Fruit fly (Drosophila melanogaster) whole organism, pupa: ENCODE results near the gene snk.

Experiments
- CG10348 ChIP-seq: fragments of 200-800 bp; sonication (Bioruptor generic); IDR thresholded peaks from 2 replicates; pipeline ENCODE4 v1.3.6; 2022; ENCODE audit warnings: missing biosample characterization, missing genetic modification characterization
- CG12605 ChIP-seq: fragments of 200-800 bp; sonication (Bioruptor generic); IDR thresholded peaks from 2 replicates; pipeline ENCODE4 v1.3.6; 2022; ENCODE audit warnings: missing biosample characterization, missing genetic modification characterization
- CG13204 ChIP-seq: fragments of 200-800 bp; sonication (Bioruptor generic); optimal IDR thresholded peaks from 2 replicates; lab custom pipeline; 2018; ENCODE audit warnings: missing biosample characterization, mild to moderate bottlenecking, missing genetic modification characterization, moderate library complexity
- CG14655 ChIP-seq: fragments of 200-800 bp; sonication (Bioruptor generic); optimal IDR thresholded peaks from 3 replicates; lab custom pipeline; 2017; ENCODE audit warnings: mild to moderate bottlenecking, missing biosample characterization, missing genetic modification reagents, missing genetic modification characterization
- CG15710 ChIP-seq: fragments of 200-800 bp; sonication (Bioruptor generic); optimal IDR thresholded peaks from 2 replicates; lab custom pipeline; 2018; ENCODE audit warnings: missing biosample characterization, mild to moderate bottlenecking, missing genetic modification characterization, moderate library complexity
- CG17806 ChIP-seq: fragments of 200-800 bp; sonication (Bioruptor generic); optimal IDR thresholded peaks from 2 replicates; lab custom pipeline; 2018; ENCODE audit warnings: missing biosample characterization, mild to moderate bottlenecking, missing genetic modification characterization, moderate library complexity
- CG32121 ChIP-seq: fragments of 200-800 bp; sonication (Bioruptor generic); IDR thresholded peaks from 2 replicates; pipeline ENCODE4 v1.3.6; 2022; ENCODE audit warnings: missing biosample characterization, missing genetic modification characterization
- CG34367 ChIP-seq: fragments of 200-800 bp; sonication (Bioruptor generic); optimal IDR thresholded peaks from 2 replicates; lab custom pipeline; 2018; ENCODE audit warnings: missing biosample characterization, mild to moderate bottlenecking, missing genetic modification characterization
- CG4496 ChIP-seq: fragments of 200-800 bp; sonication (Bioruptor generic); IDR thresholded peaks from 3 replicates; pipeline ENCODE4 v1.3.6; 2022; ENCODE audit warnings: missing biosample characterization, missing genetic modification characterization
- CG8159 ChIP-seq: fragments of 200-800 bp; sonication (Bioruptor generic); optimal IDR thresholded peaks from 3 replicates; lab custom pipeline; 2018; ENCODE audit warnings: missing biosample characterization, mild to moderate bottlenecking, missing genetic modification characterization, moderate library complexity
- CG8301 ChIP-seq: fragments of 200-800 bp; sonication (Bioruptor generic); optimal IDR thresholded peaks from 2 replicates; lab custom pipeline; 2018; ENCODE audit warnings: missing biosample characterization, mild to moderate bottlenecking, missing genetic modification characterization
- CG9948 ChIP-seq: fragments of 200-800 bp; sonication (Bioruptor generic); optimal IDR thresholded peaks from 2 replicates; lab custom pipeline; 2018; ENCODE audit warnings: missing biosample characterization, mild to moderate bottlenecking, missing genetic modification characterization, moderate library complexity
- D1 ChIP-seq: fragments of 200-800 bp; sonication (Bioruptor generic); optimal IDR thresholded peaks from 2 replicates; lab custom pipeline; 2018; ENCODE audit warnings: missing biosample characterization, mild to moderate bottlenecking, missing genetic modification characterization, moderate library complexity
- EcR ChIP-seq: fragments of 200-800 bp; sonication (Bioruptor generic); optimal IDR thresholded peaks from 3 replicates; lab custom pipeline; 2019; ENCODE audit warnings: missing biosample characterization, missing genetic modification characterization, mild to moderate bottlenecking, moderate library complexity, missing genetic modification reagents
- Ets98B ChIP-seq: fragments of 200-800 bp; sonication (Bioruptor generic); IDR thresholded peaks from 2 replicates; pipeline ENCODE4 v1.3.6; 2022; ENCODE audit warnings: missing biosample characterization, missing genetic modification characterization
- Pif1A ChIP-seq: fragments of 200-800 bp; sonication (Bioruptor generic); optimal IDR thresholded peaks from 3 replicates; lab custom pipeline; 2016; ENCODE audit warnings: missing biosample characterization, missing genetic modification characterization
- Pif1B ChIP-seq: fragments of 200-800 bp; sonication (Bioruptor generic); optimal IDR thresholded peaks from 3 replicates; lab custom pipeline; 2016; ENCODE audit warnings: missing biosample characterization, missing genetic modification characterization
- Snoo ChIP-seq: fragments of 200-800 bp; sonication (Bioruptor generic); optimal IDR thresholded peaks from 3 replicates; lab custom pipeline; 2017; ENCODE audit warnings: missing biosample characterization, mild to moderate bottlenecking, missing genetic modification characterization, inconsistent platforms
- fd96Ca ChIP-seq: fragments of 200-800 bp; sonication (Bioruptor generic); IDR thresholded peaks from 3 replicates; pipeline ENCODE4 v1.3.6; 2022; ENCODE audit warnings: missing biosample characterization, missing genetic modification characterization
- gl ChIP-seq: fragments of 200-800 bp; sonication (Bioruptor generic); optimal IDR thresholded peaks from 2 replicates; lab custom pipeline; 2018; ENCODE audit warnings: missing biosample characterization, mild to moderate bottlenecking, missing genetic modification characterization
- rn ChIP-seq: fragments of 200-800 bp; sonication (Bioruptor generic); IDR thresholded peaks from 2 replicates; pipeline ENCODE4 v1.3.6; 2022; ENCODE audit warnings: missing biosample characterization, missing genetic modification characterization

The snk gene

DNA sequence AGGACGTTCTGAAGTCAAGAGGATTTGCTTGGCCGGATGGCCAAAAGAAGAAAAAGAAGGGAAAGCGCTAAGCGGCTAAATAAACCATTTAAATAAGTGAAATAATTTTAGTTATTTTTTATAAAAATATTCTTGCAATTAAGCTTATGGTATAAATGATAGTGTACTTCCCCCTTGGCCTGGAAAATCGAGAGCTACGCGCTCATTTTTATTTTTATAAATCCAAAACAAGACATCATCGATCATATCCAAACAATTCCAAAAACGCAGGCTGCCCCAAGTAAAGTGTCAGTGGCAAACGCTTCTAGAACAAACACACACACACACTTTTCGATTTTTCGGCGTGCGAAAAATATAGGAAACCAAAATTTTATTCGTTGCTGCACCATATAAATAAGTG is 1.9 kb upstream of the snk start, which contains the start of gene Hsc70-2:
Gene Hsc70-2 (plus strand): TSS at position 301 of the 400 bp plus-strand sequence.
- TF ChIP-seq CG32121 (GFP tag; lab: Robert Waterston, UW) (no peak), CG13204 (GFP tag; lab: Kevin White, UChicago) (no peak), EcR (GFP tag; lab: Kevin White, UChicago) (no peak), D1 (tag; lab: Kevin White, UChicago) (no peak), CG8301 (no peak), Pif1A (GFP tag; lab: Kevin White, UChicago) (no peak), CG8159 (tag; lab: Kevin White, UChicago) (no peak), fd96Ca (GFP tag; lab: Robert Waterston, UW) (no peak), CG9948 (tag; lab: Kevin White, UChicago) (no peak), CG15710 (tag; lab: Kevin White, UChicago) (no peak), CG14655 (no peak), gl (no peak), CG12605 (GFP tag; lab: Robert Waterston, UW) (no peak), rn (GFP tag; lab: Robert Waterston, UW) (no peak), Snoo (tag; lab: Kevin White, UChicago) (no peak), Pif1B (GFP tag; lab: Kevin White, UChicago) (no peak), CG17806 (tag; lab: Kevin White, UChicago) (no peak), Ets98B (GFP tag; lab: Robert Waterston, UW) (no peak), CG34367 (tag; lab: Kevin White, UChicago) (no peak), CG10348 (GFP tag; lab: Robert Waterston, UW) (no peak)

DNA sequence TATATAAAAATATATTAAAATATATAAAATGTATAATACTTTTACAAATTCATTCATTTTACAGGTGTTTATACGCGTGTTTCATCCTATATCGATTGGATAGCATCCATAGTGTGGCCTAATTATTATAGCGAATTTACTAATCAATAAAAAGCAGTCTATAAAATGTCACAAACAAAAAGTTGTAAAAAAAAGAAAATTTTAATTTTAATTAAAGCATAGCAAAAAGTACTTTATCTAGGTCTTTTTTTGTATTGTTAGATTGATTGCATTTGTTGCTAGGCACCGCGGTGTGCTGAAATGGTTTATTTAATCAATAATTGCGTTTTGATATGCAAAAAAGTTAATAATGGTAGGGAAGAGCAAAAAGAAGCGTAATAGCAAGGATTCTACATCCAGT is 1.3 kb upstream of the snk start, which contains the start of gene CG45122:
Gene CG45122 (plus strand): TSS at position 301 of the 400 bp plus-strand sequence.
- TF ChIP-seq CG8159 (tag; lab: Kevin White, UChicago) (no peak), CG14655 (no peak), CG8301 (no peak), CG32121 (GFP tag; lab: Robert Waterston, UW) (no peak), CG13204 (GFP tag; lab: Kevin White, UChicago) (no peak), rn (GFP tag; lab: Robert Waterston, UW) (no peak), CG17806 (tag; lab: Kevin White, UChicago) (no peak), CG12605 (GFP tag; lab: Robert Waterston, UW) (no peak)
- TF ChIP-seq, all 21 proteins: peak for 0

DNA sequence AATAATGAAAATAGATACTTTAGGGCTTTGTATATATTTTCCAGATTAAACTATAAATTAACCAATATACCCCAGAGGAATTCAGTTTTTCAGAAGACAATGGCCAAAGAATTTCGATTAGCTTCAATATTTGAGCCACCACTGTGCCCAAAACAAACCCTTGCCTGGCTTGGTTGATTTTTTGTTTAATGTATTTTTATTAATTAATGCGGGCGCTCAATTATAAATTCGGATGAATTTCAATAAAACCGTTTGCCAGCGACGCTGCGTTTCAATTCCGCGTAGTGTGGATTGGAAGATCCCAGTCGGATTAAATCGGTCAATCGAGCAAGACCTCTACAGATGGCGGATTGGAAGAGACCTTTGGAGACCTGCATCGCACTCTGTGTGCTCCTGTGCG is 820 bp downstream of the snk start, which contains the start of gene CG11670:
Gene CG11670 (plus strand): TSS at position 301 of the 400 bp plus-strand sequence.
- TF ChIP-seq CG8159 (tag; lab: Kevin White, UChicago): no peak
- no peak for TF ChIP-seq CG32121 (GFP tag; lab: Robert Waterston, UW)
- no peak for TF ChIP-seq CG14655
- no peak for TF ChIP-seq rn (GFP tag; lab: Robert Waterston, UW)
- TF ChIP-seq CG4496: no peak
- no peak for TF ChIP-seq Pif1B (GFP tag; lab: Kevin White, UChicago)

DNA sequence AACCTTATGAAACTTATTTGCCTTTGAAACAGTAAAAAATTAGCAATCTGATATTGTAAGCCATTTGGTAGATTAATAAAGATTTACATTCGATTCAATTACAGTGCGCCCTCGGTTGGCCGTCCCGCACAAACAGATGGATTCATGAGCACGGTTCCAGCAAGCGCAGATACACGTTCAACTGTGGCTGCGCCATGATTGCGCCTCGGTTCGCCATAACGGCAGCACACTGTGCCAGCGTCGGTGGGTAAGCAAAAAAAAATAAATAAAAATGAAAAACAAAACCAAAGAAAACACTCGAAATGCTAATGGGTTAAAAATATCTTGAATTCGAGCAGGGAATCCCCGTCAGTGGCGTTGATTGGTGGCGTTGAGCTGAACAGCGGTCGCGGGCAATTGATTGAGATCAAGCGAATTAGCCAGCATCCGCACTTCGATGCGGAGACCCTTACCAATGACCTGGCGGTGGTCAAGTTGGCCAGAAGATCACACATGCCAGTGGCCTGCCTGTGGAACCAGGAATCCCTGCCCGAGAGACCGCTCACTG is 3.5 kb downstream of the snk start:
- TF ChIP-seq Pif1A (GFP tag; lab: Kevin White, UChicago) (no peak), CG15710 (tag; lab: Kevin White, UChicago) (peak; percentile 22), fd96Ca (GFP tag; lab: Robert Waterston, UW) (0 out of 3 replicates have a peak, but pooled peaks have one; percentile 38), Ets98B (GFP tag; lab: Robert Waterston, UW) (0 out of 2 replicates have a peak, but pooled peaks have one; percentile 16), CG4496 (peak; percentile 49; the same call in 2 of the 3 replicates), CG10348 (GFP tag; lab: Robert Waterston, UW) (no peak)

DNA sequence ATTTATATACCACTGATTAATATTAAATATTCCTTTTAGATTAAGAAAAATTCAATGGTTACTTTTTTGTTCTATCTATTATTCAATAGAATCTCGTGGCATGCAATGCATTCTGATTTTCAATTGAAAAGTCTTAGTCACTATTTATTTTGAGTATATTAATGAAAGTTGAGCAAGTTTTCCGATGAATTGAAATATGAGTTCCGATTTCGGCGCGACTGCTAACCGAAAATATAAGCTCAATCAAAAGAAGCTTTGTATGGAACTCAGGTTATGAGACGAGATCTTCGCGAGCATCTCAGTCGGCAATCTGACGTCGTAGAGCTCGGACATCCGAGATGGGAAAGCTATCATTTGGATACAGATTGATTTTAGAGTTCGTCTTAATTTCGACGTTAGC is 4.5 kb downstream of the snk start, which contains the start of gene CG11668:
Gene CG11668 (plus strand): TSS at position 301 of the 400 bp plus-strand sequence.
- TF ChIP-seq CG34367 (tag; lab: Kevin White, UChicago): no peak
- no peak for TF ChIP-seq CG12605 (GFP tag; lab: Robert Waterston, UW)
- TF ChIP-seq CG17806 (tag; lab: Kevin White, UChicago): no peak
- no peak for TF ChIP-seq fd96Ca (GFP tag; lab: Robert Waterston, UW)
- no peak for TF ChIP-seq CG14655

DNA sequence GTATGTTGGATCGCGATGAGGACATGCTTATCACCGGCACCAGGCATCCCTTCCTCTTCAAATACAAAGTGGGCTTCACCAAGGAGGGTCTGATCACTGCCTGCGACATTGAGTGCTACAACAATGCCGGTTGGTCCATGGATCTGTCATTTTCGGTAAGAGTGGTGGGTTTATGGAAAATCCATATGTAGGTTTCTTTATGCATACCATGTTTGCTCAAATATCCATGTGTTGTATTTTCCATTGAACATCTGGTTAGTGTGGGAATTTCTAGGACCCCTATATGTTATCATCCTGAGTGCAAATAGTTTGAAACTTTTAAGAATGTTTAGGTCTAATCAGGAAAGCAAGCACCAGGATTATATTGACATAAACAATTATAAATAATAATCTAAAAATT is 6.5 kb downstream of the snk start:
- TF ChIP-seq CG8301 (no peak), Ets98B (GFP tag; lab: Robert Waterston, UW) (no peak), Pif1B (GFP tag; lab: Kevin White, UChicago) (no peak), rn (GFP tag; lab: Robert Waterston, UW) (no peak), CG10348 (GFP tag; lab: Robert Waterston, UW) (no peak), CG9948 (tag; lab: Kevin White, UChicago) (no peak), CG17806 (tag; lab: Kevin White, UChicago) (no peak), CG12605 (GFP tag; lab: Robert Waterston, UW) (no peak), CG15710 (tag; lab: Kevin White, UChicago) (no peak)

DNA sequence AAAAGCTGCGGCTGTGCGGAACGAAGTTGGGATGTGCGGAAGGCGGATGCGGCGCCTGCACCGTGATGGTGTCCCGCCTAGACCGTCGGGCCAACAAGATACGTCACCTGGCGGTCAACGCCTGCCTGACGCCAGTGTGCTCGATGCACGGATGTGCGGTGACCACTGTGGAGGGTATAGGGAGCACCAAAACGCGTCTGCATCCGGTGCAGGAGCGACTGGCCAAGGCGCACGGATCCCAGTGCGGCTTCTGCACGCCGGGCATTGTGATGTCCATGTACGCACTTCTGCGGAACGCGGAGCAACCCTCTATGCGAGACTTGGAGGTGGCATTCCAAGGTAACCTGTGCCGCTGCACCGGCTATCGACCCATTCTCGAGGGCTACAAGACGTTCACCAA is 8.9 kb downstream of the snk start:
- TF ChIP-seq CG17806 (tag; lab: Kevin White, UChicago) (no peak), CG12605 (GFP tag; lab: Robert Waterston, UW) (no peak), Snoo (tag; lab: Kevin White, UChicago) (no peak), CG14655 (no peak), CG15710 (tag; lab: Kevin White, UChicago) (no peak), CG4496 (no peak), CG34367 (tag; lab: Kevin White, UChicago) (no peak), EcR (GFP tag; lab: Kevin White, UChicago) (no peak), Pif1B (GFP tag; lab: Kevin White, UChicago) (no peak), CG10348 (GFP tag; lab: Robert Waterston, UW) (no peak), Ets98B (GFP tag; lab: Robert Waterston, UW) (no peak)
